Fruit fly (Drosophila melanogaster): ENCODE results near the gene CG1231.

Gene CG1231

dm6 chr3L:388094-388493 lies 31.9 kb downstream of the CG1231 start:
- TF ChIP-seq CG8301 (tag; optimal IDR thresholded peaks at IDR 0.05), result peak; percentile 39
- TF ChIP-seq EcR (GFP tag; optimal IDR thresholded peaks at IDR 0.05), result no peak
- peak; percentile 56 for TF ChIP-seq CG17806 (tag; optimal IDR thresholded peaks at IDR 0.05)
- TF ChIP-seq CG13204 (GFP tag; optimal IDR thresholded peaks at IDR 0.05), result no peak
- TF ChIP-seq CG12605 (GFP tag; IDR thresholded peaks at IDR 0.05), result no peak
- TF ChIP-seq CG14655 (GFP tag; optimal IDR thresholded peaks at IDR 0.05), result peak; percentile 60
- peak; percentile 32; the same call in 1 of the 3 replicates for TF ChIP-seq fd96Ca (GFP tag; IDR thresholded peaks at IDR 0.05)
- TF ChIP-seq CG10348 (GFP tag; IDR thresholded peaks at IDR 0.05), result no peak
- TF ChIP-seq gl (tag; optimal IDR thresholded peaks at IDR 0.05), result no peak
- no peak for TF ChIP-seq Ets98B (GFP tag; IDR thresholded peaks at IDR 0.05)
- TF ChIP-seq D1 (tag; optimal IDR thresholded peaks at IDR 0.05), result no peak
- no peak; the same call in 2 of the 3 replicates for TF ChIP-seq CG4496 (GFP tag; IDR thresholded peaks at IDR 0.05)
- TF ChIP-seq CG34367 (tag; optimal IDR thresholded peaks at IDR 0.05), result peak; percentile 48
- TF ChIP-seq CG15710 (tag; optimal IDR thresholded peaks at IDR 0.05), result peak; percentile 40
- TF ChIP-seq rn (GFP tag; IDR thresholded peaks at IDR 0.05), result no peak
- peak; percentile 52 for TF ChIP-seq CG9948 (tag; optimal IDR thresholded peaks at IDR 0.05)
- TF ChIP-seq CG8159 (tag; optimal IDR thresholded peaks at IDR 0.05), result peak; percentile 52
- TF ChIP-seq Pif1A (GFP tag; optimal IDR thresholded peaks at IDR 0.05), result peak; percentile 49
- TF ChIP-seq Snoo (tag; optimal IDR thresholded peaks at IDR 0.05), result peak; percentile 2
- peak; percentile 31 for TF ChIP-seq Pif1B (GFP tag; optimal IDR thresholded peaks at IDR 0.05)
- TF ChIP-seq CG32121 (GFP tag; IDR thresholded peaks at IDR 0.05), result no peak

- peak; percentile 25 for TF ChIP-seq Pif1A (GFP tag; optimal IDR thresholded peaks at IDR 0.05)
- no peak for TF ChIP-seq gl (tag; optimal IDR thresholded peaks at IDR 0.05)
- peak; percentile 20 for TF ChIP-seq CG17806 (tag; optimal IDR thresholded peaks at IDR 0.05)
- no peak for TF ChIP-seq CG8159 (tag; optimal IDR thresholded peaks at IDR 0.05)
- TF ChIP-seq CG8301 (tag; optimal IDR thresholded peaks at IDR 0.05), result no peak
- no peak for TF ChIP-seq CG12605 (GFP tag; IDR thresholded peaks at IDR 0.05)
- no peak for TF ChIP-seq CG4496 (GFP tag; IDR thresholded peaks at IDR 0.05)
- no peak for TF ChIP-seq CG13204 (GFP tag; optimal IDR thresholded peaks at IDR 0.05)
- TF ChIP-seq CG9948 (tag; optimal IDR thresholded peaks at IDR 0.05), result peak; percentile 7
- no peak for TF ChIP-seq Snoo (tag; optimal IDR thresholded peaks at IDR 0.05)
- TF ChIP-seq CG32121 (GFP tag; IDR thresholded peaks at IDR 0.05), result no peak
- no peak for TF ChIP-seq CG10348 (GFP tag; IDR thresholded peaks at IDR 0.05)
- TF ChIP-seq fd96Ca (GFP tag; IDR thresholded peaks at IDR 0.05), result no peak
Observed at dm6 chr3L:390194-390593, 34.0 kb downstream of the CG1231 start.

- no peak for TF ChIP-seq EcR (GFP tag; optimal IDR thresholded peaks at IDR 0.05)
- no peak for TF ChIP-seq CG34367 (tag; optimal IDR thresholded peaks at IDR 0.05)
- TF ChIP-seq CG4496 (GFP tag; IDR thresholded peaks at IDR 0.05), result no peak
- no peak for TF ChIP-seq CG10348 (GFP tag; IDR thresholded peaks at IDR 0.05)
- TF ChIP-seq Ets98B (GFP tag; IDR thresholded peaks at IDR 0.05), result no peak
- no peak for TF ChIP-seq CG8159 (tag; optimal IDR thresholded peaks at IDR 0.05)
- TF ChIP-seq Pif1A (GFP tag; optimal IDR thresholded peaks at IDR 0.05), result no peak
- no peak for TF ChIP-seq D1 (tag; optimal IDR thresholded peaks at IDR 0.05)
Observed at dm6 chr3L:392622-393159, 36.5 kb downstream of the CG1231 start, which contains the start of gene trh. TSS of gene trh (minus strand) at chr3L:392633.

- no peak for TF ChIP-seq CG8159 (tag; optimal IDR thresholded peaks at IDR 0.05)
- TF ChIP-seq EcR (GFP tag; optimal IDR thresholded peaks at IDR 0.05), result no peak
- no peak for TF ChIP-seq fd96Ca (GFP tag; IDR thresholded peaks at IDR 0.05)
- no peak for TF ChIP-seq CG34367 (tag; optimal IDR thresholded peaks at IDR 0.05)
- TF ChIP-seq CG17806 (tag; optimal IDR thresholded peaks at IDR 0.05), result no peak
- TF ChIP-seq CG12605 (GFP tag; IDR thresholded peaks at IDR 0.05), result no peak
- TF ChIP-seq CG14655 (GFP tag; optimal IDR thresholded peaks at IDR 0.05), result no peak
- no peak for TF ChIP-seq Pif1A (GFP tag; optimal IDR thresholded peaks at IDR 0.05)
- no peak for TF ChIP-seq rn (GFP tag; IDR thresholded peaks at IDR 0.05)
- no peak for TF ChIP-seq gl (tag; optimal IDR thresholded peaks at IDR 0.05)
- TF ChIP-seq D1 (tag; optimal IDR thresholded peaks at IDR 0.05), result no peak
- TF ChIP-seq CG9948 (tag; optimal IDR thresholded peaks at IDR 0.05), result no peak
- TF ChIP-seq Snoo (tag; optimal IDR thresholded peaks at IDR 0.05), result no peak
Observed at dm6 chr3L:395192-395591, 39.0 kb downstream of the CG1231 start.

dm6 chr3L:400252-400651 lies 44.0 kb downstream of the CG1231 start:
- TF ChIP-seq CG13204 (GFP tag; optimal IDR thresholded peaks at IDR 0.05) (no peak), Pif1B (GFP tag; optimal IDR thresholded peaks at IDR 0.05) (no peak)
